Worm (Caenorhabditis elegans): ENCODE data around the gene C54F6.18.

C54F6.18 gene

DNA sequence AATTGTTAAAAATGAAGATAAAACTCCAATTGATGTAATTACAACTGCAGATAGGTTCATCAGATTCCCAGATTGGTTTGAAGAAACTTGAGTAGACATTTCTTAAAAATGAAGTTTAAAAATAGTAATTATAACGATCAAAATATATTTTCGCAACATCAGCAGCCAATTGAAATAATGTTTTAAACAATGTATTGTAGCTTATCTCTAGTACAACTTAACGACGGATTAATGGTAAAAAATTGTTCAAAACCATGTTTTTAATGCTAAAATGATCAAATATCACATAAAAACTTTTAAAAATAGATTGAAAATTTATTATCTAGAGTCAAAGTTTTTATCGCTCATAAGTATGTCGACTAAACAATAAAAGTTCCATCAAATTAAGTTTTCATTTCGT lies 30.6 kb upstream of the C54F6.18 start, which contains the start of gene srbc-11:
Gene srbc-11 (minus strand): TSS at position 101 of the 400 bp plus-strand sequence.
- TF ChIP-seq fkh-6 (tag; optimal IDR thresholded peaks at IDR 0.05): no peak
- TF ChIP-seq elt-4 (tag; optimal IDR thresholded peaks at IDR 0.05): no peak
- TF ChIP-seq pax-1 (tag; optimal IDR thresholded peaks at IDR 0.05): no peak
- no peak for TF ChIP-seq sdc-2 (tag; optimal IDR thresholded peaks at IDR 0.05)
- no peak for TF ChIP-seq K09A11.1 (tag; optimal IDR thresholded peaks at IDR 0.05; ENCODE audit: insufficient read depth)
- TF ChIP-seq hlh-6 (tag; optimal IDR thresholded peaks at IDR 0.05): no peak
- TF ChIP-seq ets-4 (tag; optimal IDR thresholded peaks at IDR 0.05): no peak
- no peak for TF ChIP-seq hlh-30 (tag; optimal IDR thresholded peaks at IDR 0.05; ENCODE audit: insufficient read depth)
- no peak for TF ChIP-seq ceh-22 (tag; optimal IDR thresholded peaks at IDR 0.05)

DNA sequence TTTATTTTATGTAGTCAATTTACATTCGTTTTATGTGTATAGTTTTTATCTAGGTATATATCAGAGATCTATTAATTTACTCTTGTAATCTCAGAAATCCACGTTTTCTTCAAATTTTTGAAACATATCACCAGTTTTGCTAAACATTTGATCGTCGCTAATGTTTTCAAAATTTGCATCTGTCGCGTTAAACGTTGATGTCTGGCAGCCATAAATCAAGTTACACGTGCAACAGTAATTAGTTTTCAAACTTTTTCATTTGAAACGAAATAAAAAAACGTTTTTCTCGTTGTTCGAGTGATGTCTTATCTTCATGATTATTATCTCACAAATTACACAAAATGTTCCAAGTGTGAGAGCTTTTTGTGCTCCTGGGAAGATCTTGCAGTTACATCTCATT lies 28.4 kb upstream of the C54F6.18 start, which contains the start of gene srh-79:
Gene srh-79 (plus strand): TSS at position 301 of the 400 bp plus-strand sequence.
- TF ChIP-seq ceh-34 (tag; optimal IDR thresholded peaks at IDR 0.05): no peak
- no peak for TF ChIP-seq npax-4 (tag; optimal IDR thresholded peaks at IDR 0.05)
- TF ChIP-seq ceh-22 (tag; optimal IDR thresholded peaks at IDR 0.05): no peak
- no peak for TF ChIP-seq unc-3 (GFP tag; conservative IDR thresholded peaks at IDR 0.05)
- TF ChIP-seq unc-3 (tag; optimal IDR thresholded peaks at IDR 0.05): no peak
- TF ChIP-seq ceh-24 (tag; optimal IDR thresholded peaks at IDR 0.05): no peak
- TF ChIP-seq zip-5 (tag; optimal IDR thresholded peaks at IDR 0.05): no peak
- TF ChIP-seq pag-3 (tag; optimal IDR thresholded peaks at IDR 0.05; ENCODE audit: borderline replicate concordance): no peak
- TF ChIP-seq ztf-16 (tag; optimal IDR thresholded peaks at IDR 0.05): no peak
- no peak for TF ChIP-seq F13H6.1 (tag; optimal IDR thresholded peaks at IDR 0.05)
- TF ChIP-seq pros-1 (tag; optimal IDR thresholded peaks at IDR 0.05): no peak
- no peak for TF ChIP-seq ceh-9 (tag; optimal IDR thresholded peaks at IDR 0.05)
- TF ChIP-seq tbx-2 (tag; optimal IDR thresholded peaks at IDR 0.05): no peak
- no peak for TF ChIP-seq ceh-48 (tag; optimal IDR thresholded peaks at IDR 0.05)
- TF ChIP-seq hlh-6 (tag; optimal IDR thresholded peaks at IDR 0.05): no peak
- TF ChIP-seq gmeb-2 (tag; optimal IDR thresholded peaks at IDR 0.05): no peak
- TF ChIP-seq elt-2 (tag; optimal IDR thresholded peaks at IDR 0.05): no peak
- TF ChIP-seq ceh-18 (tag; optimal IDR thresholded peaks at IDR 0.05): no peak

DNA sequence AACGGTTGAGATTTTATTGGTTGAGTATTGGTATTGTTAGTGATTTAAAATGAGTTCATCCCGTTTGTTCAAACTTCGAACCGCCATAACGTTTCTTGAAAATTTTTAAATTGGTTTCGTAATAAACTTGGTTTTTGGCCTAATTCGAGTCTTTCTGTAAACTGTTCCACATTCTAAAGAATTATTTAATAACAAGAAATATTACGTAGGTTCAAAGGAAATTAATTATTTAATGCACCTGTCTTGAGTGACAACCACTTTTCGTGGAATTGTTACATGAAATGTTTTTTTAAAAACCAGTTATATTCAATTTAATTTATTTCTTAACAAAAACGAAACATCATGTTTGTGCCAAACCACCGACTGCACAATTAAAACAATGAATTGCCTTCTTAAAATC lies 24.6 kb upstream of the C54F6.18 start:
- no peak for TF ChIP-seq T23F11.4 (GFP tag; optimal IDR thresholded peaks at IDR 0.05)
- no peak for TF ChIP-seq rnt-1 (tag; optimal IDR thresholded peaks at IDR 0.05)
- TF ChIP-seq zip-5 (tag; optimal IDR thresholded peaks at IDR 0.05): no peak
- TF ChIP-seq nfya-1 (tag; optimal IDR thresholded peaks at IDR 0.05): no peak
- no peak for TF ChIP-seq C38D4.7 (GFP tag; optimal IDR thresholded peaks at IDR 0.05)
- no peak for TF ChIP-seq lin-11 (tag; optimal IDR thresholded peaks at IDR 0.05)
- no peak for TF ChIP-seq pqm-1 (tag; optimal IDR thresholded peaks at IDR 0.05)
- no peak for TF ChIP-seq hlh-30 (tag; optimal IDR thresholded peaks at IDR 0.05; ENCODE audit: insufficient read depth)
- TF ChIP-seq tbx-7 (tag; optimal IDR thresholded peaks at IDR 0.05): no peak
- TF ChIP-seq K09A11.1 (tag; optimal IDR thresholded peaks at IDR 0.05; ENCODE audit: insufficient read depth): no peak
- TF ChIP-seq unc-42 (tag; optimal IDR thresholded peaks at IDR 0.05): no peak
- no peak for TF ChIP-seq ama-1 (optimal IDR thresholded peaks at IDR 0.05)
- TF ChIP-seq ceh-45 (GFP tag; IDR thresholded peaks at IDR 0.05): no peak
- TF ChIP-seq ceh-14 (tag; optimal IDR thresholded peaks at IDR 0.05): no peak
- no peak for TF ChIP-seq ceh-6 (GFP tag; optimal IDR thresholded peaks at IDR 0.05)
- TF ChIP-seq dve-1 (tag; optimal IDR thresholded peaks at IDR 0.05): no peak
- no peak for TF ChIP-seq ahr-1 (tag; optimal IDR thresholded peaks at IDR 0.05)
- TF ChIP-seq ceh-48 (tag; optimal IDR thresholded peaks at IDR 0.05): no peak

DNA sequence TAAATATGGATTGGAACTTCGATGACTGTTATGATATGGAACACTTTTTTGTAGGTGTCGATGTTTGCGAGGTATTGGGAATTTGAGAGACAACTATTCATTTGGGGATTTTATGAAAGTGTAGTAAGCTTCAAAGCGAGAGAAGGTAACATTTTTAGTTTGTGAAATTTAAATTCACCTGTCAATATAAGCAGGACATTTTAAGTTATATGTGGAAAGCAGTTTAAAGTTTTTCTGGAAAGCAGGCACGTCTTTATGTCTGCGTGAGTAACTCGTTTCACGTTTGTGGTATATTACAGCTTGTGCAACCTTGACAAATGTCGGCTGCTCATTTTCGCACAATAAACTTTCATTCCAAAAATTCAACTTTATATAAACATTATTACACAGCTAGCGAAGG lies 21.5 kb upstream of the C54F6.18 start, which contains the start of gene srh-229:
Gene srh-229 (minus strand): TSS at position 101 of the 400 bp plus-strand sequence.
- TF ChIP-seq unc-86 (tag; optimal IDR thresholded peaks at IDR 0.05): no peak
- no peak for TF ChIP-seq pat-9 (tag; optimal IDR thresholded peaks at IDR 0.05)
- TF ChIP-seq fkh-10 (GFP tag; optimal IDR thresholded peaks at IDR 0.05): no peak
- TF ChIP-seq npax-4 (tag; optimal IDR thresholded peaks at IDR 0.05): no peak
- TF ChIP-seq zip-5 (tag; optimal IDR thresholded peaks at IDR 0.05): no peak
- TF ChIP-seq ceh-2 (tag; optimal IDR thresholded peaks at IDR 0.05): no peak
- no peak for TF ChIP-seq nhr-232 (tag; optimal IDR thresholded peaks at IDR 0.05)
- no peak for TF ChIP-seq hlh-8 (tag; optimal IDR thresholded peaks at IDR 0.05)
- no peak for TF ChIP-seq F13H6.1 (tag; optimal IDR thresholded peaks at IDR 0.05)
- TF ChIP-seq ttx-3 (tag; optimal IDR thresholded peaks at IDR 0.05): no peak
- TF ChIP-seq ceh-6 (GFP tag; optimal IDR thresholded peaks at IDR 0.05): no peak
- no peak for TF ChIP-seq tbx-7 (tag; optimal IDR thresholded peaks at IDR 0.05)
- TF ChIP-seq hlh-13 (GFP tag; optimal IDR thresholded peaks at IDR 0.05): no peak
- no peak for TF ChIP-seq lim-6 (tag; optimal IDR thresholded peaks at IDR 0.05)
- TF ChIP-seq K02D7.2 (tag; optimal IDR thresholded peaks at IDR 0.05): no peak

Data from whole organism, late embryonic.